Fruit fly (Drosophila melanogaster) whole organism, pupa: Measurements from ENCODE around the gene CG14183.

Source experiments
- CG10348 ChIP-seq: fragments of 200-800 bp; sonication (Bioruptor generic); IDR thresholded peaks from 2 replicates; pipeline ENCODE4 v1.3.6; 2022; ENCODE audit warnings: missing biosample characterization, missing genetic modification characterization
- CG12605 ChIP-seq: fragments of 200-800 bp; sonication (Bioruptor generic); IDR thresholded peaks from 2 replicates; pipeline ENCODE4 v1.3.6; 2022; ENCODE audit warnings: missing biosample characterization, missing genetic modification characterization
- CG13204 ChIP-seq: fragments of 200-800 bp; sonication (Bioruptor generic); optimal IDR thresholded peaks from 2 replicates; lab custom pipeline; 2018; ENCODE audit warnings: missing biosample characterization, mild to moderate bottlenecking, missing genetic modification characterization, moderate library complexity
- CG14655 ChIP-seq: fragments of 200-800 bp; sonication (Bioruptor generic); optimal IDR thresholded peaks from 3 replicates; lab custom pipeline; 2017; ENCODE audit warnings: mild to moderate bottlenecking, missing biosample characterization, missing genetic modification reagents, missing genetic modification characterization
- CG15710 ChIP-seq: fragments of 200-800 bp; sonication (Bioruptor generic); optimal IDR thresholded peaks from 2 replicates; lab custom pipeline; 2018; ENCODE audit warnings: missing biosample characterization, mild to moderate bottlenecking, missing genetic modification characterization, moderate library complexity
- CG17806 ChIP-seq: fragments of 200-800 bp; sonication (Bioruptor generic); optimal IDR thresholded peaks from 2 replicates; lab custom pipeline; 2018; ENCODE audit warnings: missing biosample characterization, mild to moderate bottlenecking, missing genetic modification characterization, moderate library complexity
- CG32121 ChIP-seq: fragments of 200-800 bp; sonication (Bioruptor generic); IDR thresholded peaks from 2 replicates; pipeline ENCODE4 v1.3.6; 2022; ENCODE audit warnings: missing biosample characterization, missing genetic modification characterization
- CG34367 ChIP-seq: fragments of 200-800 bp; sonication (Bioruptor generic); optimal IDR thresholded peaks from 2 replicates; lab custom pipeline; 2018; ENCODE audit warnings: missing biosample characterization, mild to moderate bottlenecking, missing genetic modification characterization
- CG4496 ChIP-seq: fragments of 200-800 bp; sonication (Bioruptor generic); IDR thresholded peaks from 3 replicates; pipeline ENCODE4 v1.3.6; 2022; ENCODE audit warnings: missing biosample characterization, missing genetic modification characterization
- CG8159 ChIP-seq: fragments of 200-800 bp; sonication (Bioruptor generic); optimal IDR thresholded peaks from 3 replicates; lab custom pipeline; 2018; ENCODE audit warnings: missing biosample characterization, mild to moderate bottlenecking, missing genetic modification characterization, moderate library complexity
- CG8301 ChIP-seq: fragments of 200-800 bp; sonication (Bioruptor generic); optimal IDR thresholded peaks from 2 replicates; lab custom pipeline; 2018; ENCODE audit warnings: missing biosample characterization, mild to moderate bottlenecking, missing genetic modification characterization
- CG9948 ChIP-seq: fragments of 200-800 bp; sonication (Bioruptor generic); optimal IDR thresholded peaks from 2 replicates; lab custom pipeline; 2018; ENCODE audit warnings: missing biosample characterization, mild to moderate bottlenecking, missing genetic modification characterization, moderate library complexity
- D1 ChIP-seq: fragments of 200-800 bp; sonication (Bioruptor generic); optimal IDR thresholded peaks from 2 replicates; lab custom pipeline; 2018; ENCODE audit warnings: missing biosample characterization, mild to moderate bottlenecking, missing genetic modification characterization, moderate library complexity
- EcR ChIP-seq: fragments of 200-800 bp; sonication (Bioruptor generic); optimal IDR thresholded peaks from 3 replicates; lab custom pipeline; 2019; ENCODE audit warnings: missing biosample characterization, missing genetic modification characterization, mild to moderate bottlenecking, moderate library complexity, missing genetic modification reagents
- Ets98B ChIP-seq: fragments of 200-800 bp; sonication (Bioruptor generic); IDR thresholded peaks from 2 replicates; pipeline ENCODE4 v1.3.6; 2022; ENCODE audit warnings: missing biosample characterization, missing genetic modification characterization
- Pif1A ChIP-seq: fragments of 200-800 bp; sonication (Bioruptor generic); optimal IDR thresholded peaks from 3 replicates; lab custom pipeline; 2016; ENCODE audit warnings: missing biosample characterization, missing genetic modification characterization
- Pif1B ChIP-seq: fragments of 200-800 bp; sonication (Bioruptor generic); optimal IDR thresholded peaks from 3 replicates; lab custom pipeline; 2016; ENCODE audit warnings: missing biosample characterization, missing genetic modification characterization
- Snoo ChIP-seq: fragments of 200-800 bp; sonication (Bioruptor generic); optimal IDR thresholded peaks from 3 replicates; lab custom pipeline; 2017; ENCODE audit warnings: missing biosample characterization, mild to moderate bottlenecking, missing genetic modification characterization, inconsistent platforms
- fd96Ca ChIP-seq: fragments of 200-800 bp; sonication (Bioruptor generic); IDR thresholded peaks from 3 replicates; pipeline ENCODE4 v1.3.6; 2022; ENCODE audit warnings: missing biosample characterization, missing genetic modification characterization
- gl ChIP-seq: fragments of 200-800 bp; sonication (Bioruptor generic); optimal IDR thresholded peaks from 2 replicates; lab custom pipeline; 2018; ENCODE audit warnings: missing biosample characterization, mild to moderate bottlenecking, missing genetic modification characterization
- rn ChIP-seq: fragments of 200-800 bp; sonication (Bioruptor generic); IDR thresholded peaks from 2 replicates; pipeline ENCODE4 v1.3.6; 2022; ENCODE audit warnings: missing biosample characterization, missing genetic modification characterization

Gene CG14183

DNA sequence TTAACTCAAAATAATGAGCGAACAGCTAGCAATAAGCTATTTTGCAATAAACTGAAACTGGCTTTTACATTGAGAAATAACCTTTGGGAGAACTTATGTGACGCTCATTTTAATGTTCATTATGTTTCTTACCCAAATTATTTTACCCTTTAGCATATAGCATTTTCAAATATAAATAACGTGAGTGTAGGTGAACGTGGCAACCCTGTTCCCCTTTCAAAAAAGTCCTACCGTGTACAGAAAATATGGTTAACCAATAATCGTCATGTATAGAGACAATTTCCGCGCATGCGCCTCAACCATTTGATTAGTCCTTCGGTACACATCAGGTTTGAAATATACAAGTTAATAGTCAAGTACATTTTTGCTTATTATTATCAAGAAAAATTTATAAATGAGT is 33.6 kb downstream of the CG14183 start:
- no peak for TF ChIP-seq fd96Ca (GFP tag; lab: Robert Waterston, UW)
- no peak for TF ChIP-seq EcR (GFP tag; lab: Kevin White, UChicago)
- TF ChIP-seq CG8159 (tag; lab: Kevin White, UChicago) = no peak
- TF ChIP-seq CG15710 (tag; lab: Kevin White, UChicago) = no peak
- no peak for TF ChIP-seq CG8301
- no peak for TF ChIP-seq Ets98B (GFP tag; lab: Robert Waterston, UW)
- TF ChIP-seq gl (tag; lab: Kevin White, UChicago) = no peak
- no peak for TF ChIP-seq CG17806
- no peak for TF ChIP-seq CG9948 (tag; lab: Kevin White, UChicago)
- no peak for TF ChIP-seq rn (GFP tag; lab: Robert Waterston, UW)
- TF ChIP-seq CG12605 = no peak
- no peak for TF ChIP-seq CG32121 (GFP tag; lab: Robert Waterston, UW)
- TF ChIP-seq CG10348 (GFP tag; lab: Robert Waterston, UW) = no peak
- no peak for TF ChIP-seq CG4496 (GFP tag; lab: Robert Waterston, UW)
- TF ChIP-seq Pif1B (GFP tag; lab: Kevin White, UChicago) = no peak
- TF ChIP-seq, all 21 proteins: peak for 0

DNA sequence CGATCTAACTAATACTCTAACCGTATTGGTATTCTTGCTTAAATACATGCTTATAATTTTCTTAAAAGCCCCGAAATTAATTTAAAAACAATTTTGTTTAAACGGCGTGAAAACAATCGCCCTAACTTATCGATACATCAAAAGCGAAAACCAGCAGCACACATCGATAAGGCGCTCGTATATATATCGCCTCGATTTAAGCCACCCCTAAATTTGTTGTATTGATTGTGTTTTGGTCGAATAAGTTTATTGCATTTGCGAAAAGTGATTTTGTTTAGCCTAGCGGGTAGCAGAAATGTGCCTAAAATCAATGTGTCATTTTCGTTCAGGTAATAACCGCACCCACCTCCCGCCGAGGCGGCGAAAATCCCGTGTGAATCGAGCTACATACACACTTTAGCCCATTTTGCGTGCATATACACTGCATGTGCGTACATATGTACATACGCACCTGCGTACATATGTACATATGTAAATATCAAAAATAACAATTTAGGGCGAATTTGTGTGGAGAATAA is 35.9 kb downstream of the CG14183 start, which contains the start of the genes CG7646 and Nca:
CG7646 (plus strand) TSS at position 174 of the 518 bp plus-strand sequence.
Nca (plus strand) TSS at position 174 of the 518 bp plus-strand sequence.
- TF ChIP-seq D1 (tag; lab: Kevin White, UChicago) = peak; percentile 69
- TF ChIP-seq Pif1A (GFP tag; lab: Kevin White, UChicago) = no peak

dm6 chr3L:19991120-19991519 is 36.5 kb downstream of the CG14183 start, which contains the start of gene fln:
fln (minus strand) TSS chr3L:19991220.
- TF ChIP-seq CG8301 = no peak
- TF ChIP-seq Pif1A (GFP tag; lab: Kevin White, UChicago) = no peak
- TF ChIP-seq D1 (tag; lab: Kevin White, UChicago) = no peak
- no peak for TF ChIP-seq Pif1B (GFP tag; lab: Kevin White, UChicago)
- no peak for TF ChIP-seq CG17806
- TF ChIP-seq CG10348 (GFP tag; lab: Robert Waterston, UW) = no peak
- TF ChIP-seq Snoo = no peak
- TF ChIP-seq CG4496 (GFP tag; lab: Robert Waterston, UW) = no peak
- no peak for TF ChIP-seq fd96Ca (GFP tag; lab: Robert Waterston, UW)
- no peak for TF ChIP-seq Ets98B (GFP tag; lab: Robert Waterston, UW)
- TF ChIP-seq gl (tag; lab: Kevin White, UChicago) = no peak
- no peak for TF ChIP-seq EcR (GFP tag; lab: Kevin White, UChicago)
- TF ChIP-seq CG13204 (GFP tag; lab: Kevin White, UChicago) = no peak
- no peak for TF ChIP-seq CG15710 (tag; lab: Kevin White, UChicago)
- no peak for TF ChIP-seq CG14655 (GFP tag; lab: Kevin White, UChicago)
- TF ChIP-seq CG34367 (tag; lab: Kevin White, UChicago) = no peak
- TF ChIP-seq CG8159 (tag; lab: Kevin White, UChicago) = no peak

dm6 chr3L:19988891-19989290 is 38.7 kb downstream of the CG14183 start, which contains the start of gene Csas:
Csas (minus strand) TSS chr3L:19988991.
- TF ChIP-seq EcR (GFP tag; lab: Kevin White, UChicago) = no peak
- no peak for TF ChIP-seq CG17806
- no peak for TF ChIP-seq CG15710 (tag; lab: Kevin White, UChicago)
- TF ChIP-seq Snoo = no peak
- no peak for TF ChIP-seq CG12605
- TF ChIP-seq CG32121 (GFP tag; lab: Robert Waterston, UW) = no peak
- no peak for TF ChIP-seq D1 (tag; lab: Kevin White, UChicago)
- TF ChIP-seq CG9948 (tag; lab: Kevin White, UChicago) = no peak
- no peak for TF ChIP-seq CG34367 (tag; lab: Kevin White, UChicago)
- no peak for TF ChIP-seq Pif1B (GFP tag; lab: Kevin White, UChicago)

dm6 chr3L:19985768-19986167 is 41.9 kb downstream of the CG14183 start, which contains the start of the genes hale and schuy:
hale (minus strand) TSS chr3L:19985868.
schuy (plus strand) TSS chr3L:19986093.
- TF ChIP-seq CG34367 (tag; lab: Kevin White, UChicago) (no peak), Ets98B (GFP tag; lab: Robert Waterston, UW) (no peak)
- TF ChIP-seq, all 21 proteins: peak for 0

DNA sequence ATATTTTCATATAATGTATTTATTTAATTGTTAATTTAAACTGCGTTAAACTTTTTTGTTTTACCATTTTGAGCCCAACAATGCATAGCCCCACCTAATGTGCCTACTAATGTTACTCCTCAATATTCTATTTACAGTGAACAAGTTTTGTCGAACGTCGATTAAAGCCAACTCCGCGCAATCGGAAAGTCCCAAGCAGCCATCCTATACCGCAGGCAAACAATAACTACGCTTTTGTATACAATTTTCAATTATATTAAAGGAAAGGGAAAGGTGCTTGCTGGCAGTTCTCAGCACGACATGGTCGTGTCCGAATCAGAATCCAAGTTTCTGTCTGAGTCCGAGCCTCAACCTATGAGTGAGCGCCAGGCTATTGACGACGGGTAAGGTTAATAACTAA is 46.2 kb downstream of the CG14183 start, which contains the start of gene CG17732:
CG17732 (plus strand) TSS at position 301 of the 400 bp plus-strand sequence.
- TF ChIP-seq CG15710 (tag; lab: Kevin White, UChicago) (no peak), rn (GFP tag; lab: Robert Waterston, UW) (no peak), CG9948 (tag; lab: Kevin White, UChicago) (no peak), fd96Ca (GFP tag; lab: Robert Waterston, UW) (no peak), CG32121 (GFP tag; lab: Robert Waterston, UW) (no peak), CG4496 (GFP tag; lab: Robert Waterston, UW) (no peak), gl (tag; lab: Kevin White, UChicago) (no peak), Pif1A (GFP tag; lab: Kevin White, UChicago) (no peak), Pif1B (GFP tag; lab: Kevin White, UChicago) (no peak), CG10348 (GFP tag; lab: Robert Waterston, UW) (no peak), CG13204 (GFP tag; lab: Kevin White, UChicago) (no peak), CG12605 (no peak), CG17806 (no peak), CG34367 (tag; lab: Kevin White, UChicago) (no peak), Ets98B (GFP tag; lab: Robert Waterston, UW) (no peak), CG8159 (tag; lab: Kevin White, UChicago) (no peak), D1 (tag; lab: Kevin White, UChicago) (no peak), CG8301 (no peak)
